Worm (Caenorhabditis elegans) whole organism, dauer: ENCODE measurements around the gene C53A5.13.

Experiments
- unc-62 ChIP-seq: sonication (generic microtip); optimal IDR thresholded peaks from 2 replicates; lab custom pipeline; 2017; ENCODE audit warnings: missing biosample characterization, missing genetic modification reagents, missing genetic modification characterization

C53A5.13 gene

DNA sequence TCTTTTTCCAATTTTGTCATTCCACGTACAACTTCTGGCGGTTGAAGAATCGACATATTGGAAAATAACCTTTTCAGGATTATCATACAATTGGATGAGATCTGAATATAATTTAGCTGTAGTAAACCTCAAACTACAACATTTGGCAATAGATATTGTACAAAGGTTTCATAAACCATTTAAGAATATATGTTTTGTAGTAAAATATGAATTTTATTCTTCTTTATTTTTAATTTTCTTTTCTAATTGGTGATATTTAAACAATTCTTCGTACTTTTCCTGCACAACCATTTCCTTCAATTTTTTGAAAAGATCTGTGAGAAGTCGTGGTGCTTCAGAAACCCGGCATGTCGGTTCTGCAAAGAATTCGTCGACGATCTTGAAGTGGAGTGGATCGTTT, 25.7 kb upstream of the C53A5.13 start, which contains the start of gene C53A5.17:
Gene C53A5.17 (minus strand): TSS at position 101 of the 400 bp plus-strand sequence.
- TF ChIP-seq unc-62, result no peak

DNA sequence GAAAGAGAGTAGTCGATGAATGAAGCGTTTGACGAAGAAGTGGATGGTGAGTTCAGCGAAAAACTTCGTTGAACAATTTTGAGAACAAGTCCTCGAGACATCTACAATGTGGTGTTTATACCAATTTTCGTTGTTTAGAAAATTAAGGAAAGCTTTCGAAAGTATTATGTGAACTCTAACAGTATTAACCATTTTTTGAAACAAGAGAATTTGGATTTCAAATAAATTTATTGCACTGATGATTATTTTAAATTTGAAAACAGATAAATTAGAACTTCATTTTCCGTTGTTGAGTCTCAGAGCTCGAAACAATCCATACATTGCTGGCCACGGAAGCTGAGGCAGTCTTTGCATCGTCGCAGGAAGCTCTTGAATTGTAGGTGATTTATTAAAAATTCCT, 24.2 kb upstream of the C53A5.13 start, which contains the start of gene C53A5.16:
Gene C53A5.16 (minus strand): TSS at position 101 of the 400 bp plus-strand sequence.
- no peak for TF ChIP-seq unc-62

DNA sequence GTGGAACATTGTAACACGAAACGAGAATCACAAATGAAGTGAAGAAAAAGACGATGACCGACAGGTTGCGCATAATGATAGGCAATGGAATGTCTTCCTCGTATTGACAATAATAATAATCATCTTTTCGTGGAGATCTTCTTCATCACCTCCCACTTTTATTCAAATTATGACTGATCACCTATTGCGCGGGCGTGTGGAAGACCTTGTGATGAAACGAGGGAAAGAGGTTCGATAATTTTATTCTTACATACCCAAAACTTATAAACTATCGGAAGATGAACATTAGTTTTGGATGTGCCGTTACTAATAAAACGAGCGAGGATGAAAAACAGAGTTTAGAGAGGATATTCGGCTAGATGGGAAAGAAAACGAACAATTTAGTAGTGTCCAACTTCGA, 23.6 kb upstream of the C53A5.13 start, which contains the start of gene C53A5.2:
Gene C53A5.2 (minus strand): TSS at position 101 of the 400 bp plus-strand sequence.
- no peak for TF ChIP-seq unc-62

DNA sequence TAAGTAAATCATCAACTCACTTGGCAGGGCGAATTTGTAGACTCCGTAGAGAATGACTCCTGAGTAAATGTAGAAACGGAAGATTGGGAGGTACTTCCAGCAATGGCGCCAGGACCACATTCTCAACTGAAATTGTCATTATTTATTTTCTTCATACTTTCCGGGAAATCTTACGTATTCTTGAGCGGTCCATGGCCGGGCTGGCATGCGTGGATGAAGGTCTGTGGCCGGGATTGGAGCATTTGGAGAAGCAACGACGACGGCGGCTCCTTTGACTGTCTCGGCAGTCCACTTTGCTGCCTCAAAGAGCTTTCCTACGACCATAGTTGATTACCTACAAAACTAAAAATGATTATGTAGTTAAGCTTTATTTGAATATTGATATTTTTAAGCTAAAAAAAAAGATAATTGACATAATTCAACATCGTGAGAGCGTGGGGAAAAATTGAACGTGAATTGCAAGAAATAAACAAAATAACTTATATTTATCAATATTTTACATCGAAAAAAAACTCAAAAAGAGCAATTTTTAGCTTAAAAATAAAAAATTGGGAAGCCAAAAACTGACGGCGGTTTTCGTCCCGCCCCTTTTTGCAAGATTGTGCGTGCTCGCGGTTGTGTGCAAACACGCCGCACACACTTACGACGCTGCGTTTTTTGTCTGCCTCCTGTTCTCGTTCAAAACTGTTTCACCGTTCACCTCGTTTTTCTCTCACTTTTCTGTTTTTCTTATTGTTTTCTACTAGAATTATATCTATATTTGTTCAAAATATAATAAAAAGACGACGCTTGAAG, 22.7 kb upstream of the C53A5.13 start, which contains the start of gene ril-1:
Gene ril-1 (minus strand): TSS at position 342 of the 795 bp plus-strand sequence.
- TF ChIP-seq unc-62, result no peak

DNA sequence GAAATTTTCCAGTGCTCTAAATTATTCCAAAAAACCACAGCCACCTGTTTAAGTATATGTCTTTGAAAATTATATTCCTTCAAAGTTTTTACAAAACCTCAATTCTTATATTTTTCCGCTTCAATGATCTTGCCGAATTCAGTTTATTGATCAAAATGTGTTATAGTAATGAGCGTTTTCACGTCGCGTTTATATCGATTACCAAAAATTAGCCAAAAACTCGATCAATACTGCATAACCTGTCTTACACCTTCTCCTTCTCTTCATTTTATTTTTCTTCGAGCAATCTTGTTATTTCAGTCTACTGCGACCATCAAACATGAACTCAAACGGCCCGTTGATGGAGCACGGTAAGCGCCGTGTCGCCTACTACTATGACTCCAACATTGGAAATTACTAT, 21.6 kb upstream of the C53A5.13 start, which contains the start of gene hda-1:
Gene hda-1 (plus strand): TSS at position 301 of the 400 bp plus-strand sequence.
- no peak for TF ChIP-seq unc-62

DNA sequence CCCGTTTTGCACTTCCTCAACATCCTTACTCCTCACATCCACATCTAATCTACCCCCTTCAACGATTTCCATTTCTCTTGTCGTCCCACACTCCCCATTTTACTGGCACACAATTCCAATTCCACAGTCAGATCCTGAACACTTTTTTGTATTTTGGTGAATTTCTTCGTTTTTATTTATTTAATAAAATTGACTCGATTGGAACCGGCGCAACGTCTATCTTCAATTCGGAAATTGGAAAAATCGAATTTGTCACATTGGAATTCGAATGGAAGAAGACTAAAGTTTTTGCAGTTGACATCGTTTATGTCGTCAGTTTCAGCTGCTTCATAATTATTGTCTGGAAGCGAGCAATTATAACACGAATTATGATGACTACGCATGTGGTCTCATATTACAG, 19.5 kb upstream of the C53A5.13 start:
- no peak for TF ChIP-seq unc-62

DNA sequence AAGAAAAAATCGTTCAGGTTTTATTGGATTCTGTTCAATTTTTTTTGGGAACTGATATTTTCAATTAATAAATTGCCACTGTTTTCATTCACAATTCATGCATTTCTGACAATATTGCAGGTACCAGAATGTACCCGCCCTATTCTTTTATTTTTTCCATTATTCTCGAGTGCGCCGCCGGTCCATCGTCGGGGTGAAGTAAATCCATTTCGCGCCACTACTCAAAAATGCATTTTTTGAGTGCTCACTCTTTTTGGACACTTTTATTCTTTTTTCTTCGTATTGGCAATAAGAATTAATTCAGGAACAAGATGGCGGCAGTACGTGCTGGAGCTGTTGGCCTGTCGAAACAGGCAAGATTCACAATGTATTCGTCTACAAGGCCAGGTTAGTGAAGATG, 15.9 kb upstream of the C53A5.13 start, which contains the start of gene kcnl-4:
Gene kcnl-4 (plus strand): TSS at position 301 of the 400 bp plus-strand sequence.
- TF ChIP-seq unc-62, result no peak

DNA sequence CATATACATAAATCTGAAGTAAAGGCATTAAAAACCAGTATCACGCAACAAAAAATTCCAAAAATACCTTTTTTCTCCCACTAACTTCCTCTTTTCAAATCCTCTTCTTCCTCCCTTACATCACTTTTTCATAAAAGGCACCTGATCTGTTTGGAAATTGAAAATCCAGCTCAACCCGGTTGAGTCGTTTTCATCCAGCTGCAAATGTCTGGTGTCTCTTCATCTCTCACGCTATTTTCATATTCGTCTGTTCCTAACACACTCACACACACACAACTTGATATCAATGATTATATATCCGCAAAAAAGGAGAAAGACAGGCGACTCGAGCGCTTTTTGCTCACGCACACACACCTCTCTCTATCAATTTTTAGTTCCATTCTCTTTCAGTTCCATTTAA, 14.3 kb upstream of the C53A5.13 start:
- no peak for TF ChIP-seq unc-62

DNA sequence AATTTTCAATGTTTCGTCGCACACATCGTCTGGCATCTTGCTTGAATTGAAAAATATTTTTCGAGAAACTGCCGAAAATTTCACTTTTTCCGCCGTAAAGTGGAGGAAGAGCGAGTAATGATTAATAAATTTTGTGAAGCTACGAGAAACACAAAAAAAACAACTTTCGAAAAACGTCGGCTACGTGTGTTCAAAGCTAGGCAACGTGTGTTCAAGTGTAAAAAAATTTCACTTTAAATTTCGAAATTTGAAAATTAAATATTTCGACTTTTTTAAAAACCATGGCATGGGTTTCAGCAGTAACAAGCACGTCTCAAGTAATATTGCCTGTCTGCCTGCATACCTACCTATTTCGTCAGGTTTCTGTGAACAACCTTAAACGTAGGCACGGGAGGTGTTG, 10.4 kb upstream of the C53A5.13 start, which contains the start of gene tag-191:
Gene tag-191 (minus strand): TSS at position 101 of the 400 bp plus-strand sequence.
- no peak for TF ChIP-seq unc-62

DNA sequence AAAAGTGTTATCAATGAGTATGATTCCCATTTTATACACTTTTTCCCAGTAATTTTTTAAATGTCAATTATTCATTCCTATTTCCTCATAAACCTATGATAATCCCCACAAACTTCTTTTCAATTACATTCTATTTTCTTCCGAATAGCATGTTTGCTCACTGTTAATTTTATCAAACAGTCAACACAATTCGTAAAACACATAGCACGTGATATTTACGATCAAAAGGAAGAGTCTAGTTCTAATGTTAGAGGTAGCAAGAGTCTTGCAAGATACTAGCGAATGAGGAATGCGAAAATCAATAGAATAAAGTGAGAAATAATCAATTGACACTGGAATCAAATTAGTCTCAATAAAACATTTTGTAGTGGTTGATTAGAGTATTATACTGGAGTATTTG, 7.3 kb upstream of the C53A5.13 start:
- no peak for TF ChIP-seq unc-62

DNA sequence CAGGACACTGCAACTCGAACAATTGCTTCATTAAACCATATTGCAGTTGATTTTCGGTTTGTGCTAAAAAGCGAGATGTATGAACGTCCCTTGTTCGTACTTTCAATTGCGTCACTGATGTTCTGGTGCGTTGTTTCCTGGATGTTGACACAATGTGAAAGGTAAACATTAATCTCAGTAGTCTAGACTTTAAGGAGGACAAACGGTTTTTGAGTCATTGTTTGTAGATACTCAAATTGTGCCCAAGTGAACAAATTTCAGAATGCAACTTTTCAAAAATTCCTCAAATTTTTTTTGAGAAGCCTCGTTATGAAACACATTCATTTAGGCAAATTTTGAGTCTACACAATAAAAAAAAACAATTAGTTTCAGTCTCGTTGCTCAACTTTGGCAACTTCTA, 5.7 kb upstream of the C53A5.13 start:
- TF ChIP-seq unc-62, result no peak

DNA sequence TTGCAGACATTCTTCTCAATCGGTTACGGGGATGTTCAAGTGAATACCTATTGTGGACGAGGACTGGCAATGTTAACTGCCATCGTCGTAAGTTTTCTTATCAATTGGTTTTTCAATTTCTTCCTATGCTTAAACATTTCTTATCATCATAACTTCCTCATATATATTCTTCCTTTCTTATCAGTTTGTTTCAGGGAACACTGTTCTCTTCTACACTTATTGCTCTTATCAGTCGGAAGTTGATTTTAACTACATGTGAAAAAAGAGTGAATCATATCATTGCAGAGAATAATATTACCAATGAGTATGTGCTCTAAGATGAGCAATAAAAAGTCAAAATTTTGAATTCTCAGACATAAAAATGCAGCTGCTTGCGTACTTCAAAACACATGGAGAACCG, 4.5 kb upstream of the C53A5.13 start:
- TF ChIP-seq unc-62, result no peak

DNA sequence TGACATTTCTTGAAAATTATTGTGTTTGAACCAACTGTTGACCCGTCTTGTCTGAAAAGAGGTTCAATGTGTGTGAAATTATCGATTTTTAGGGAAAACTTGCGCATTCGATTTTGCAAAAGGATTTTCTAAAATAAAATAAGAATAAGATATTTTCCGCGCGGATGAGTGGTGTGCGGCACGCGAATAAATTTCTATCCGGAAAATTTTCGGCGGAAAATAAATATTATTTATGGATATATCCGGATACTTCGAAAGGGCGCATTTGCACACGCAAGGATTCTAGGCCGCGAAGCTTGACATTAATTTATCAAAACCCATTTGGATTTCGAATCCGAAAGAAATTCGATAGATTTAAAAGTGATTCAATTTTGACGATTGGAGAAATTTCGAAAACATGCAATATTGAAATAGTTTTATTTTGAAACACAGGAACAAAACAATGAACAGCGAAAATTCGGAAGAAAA, 819 bp upstream of the C53A5.13 start, which contains the start of gene rike-1:
Gene rike-1 (minus strand): TSS at position 51 of the 468 bp plus-strand sequence.
- no peak for TF ChIP-seq unc-62

DNA sequence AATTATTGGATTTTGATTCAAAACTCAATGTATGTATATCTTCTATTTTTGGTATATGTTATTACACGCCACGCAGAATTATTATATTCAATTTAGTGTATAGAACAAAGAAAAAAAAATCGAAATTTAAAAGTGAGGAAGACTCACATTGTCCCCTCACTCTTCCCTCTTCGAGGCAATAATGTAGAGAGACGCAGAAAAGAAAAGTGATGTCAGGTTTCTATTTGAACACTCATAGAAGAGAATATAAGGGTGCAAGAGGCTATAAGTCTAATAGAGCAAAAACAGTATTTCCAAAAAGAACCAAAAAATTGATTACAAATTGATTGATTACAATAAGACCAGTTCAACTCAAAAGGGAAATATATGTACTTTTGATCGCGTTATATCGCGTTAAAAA, 1.8 kb downstream of the C53A5.13 start:
- TF ChIP-seq unc-62, result no peak

DNA sequence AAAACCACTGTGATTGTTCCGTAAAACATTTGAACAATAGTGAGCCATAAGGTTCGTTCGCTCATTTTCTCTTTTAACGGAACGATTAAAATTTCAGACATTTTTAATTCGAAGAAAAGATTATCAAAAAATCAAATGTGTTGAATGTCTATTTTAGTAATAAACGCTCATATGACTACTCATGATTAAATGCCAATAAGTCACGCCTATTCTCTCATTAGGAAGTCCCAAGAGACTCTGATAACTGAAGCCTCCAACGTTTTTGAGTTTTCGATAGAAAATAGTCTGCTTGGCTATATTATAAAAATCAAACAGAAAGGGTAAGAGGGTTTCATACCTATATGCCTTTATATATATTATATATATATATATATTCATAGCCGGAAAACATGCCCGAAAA, 9.5 kb downstream of the C53A5.13 start, which contains the start of gene srg-47:
Gene srg-47 (minus strand): TSS at position 101 of the 400 bp plus-strand sequence.
- TF ChIP-seq unc-62, result no peak

DNA sequence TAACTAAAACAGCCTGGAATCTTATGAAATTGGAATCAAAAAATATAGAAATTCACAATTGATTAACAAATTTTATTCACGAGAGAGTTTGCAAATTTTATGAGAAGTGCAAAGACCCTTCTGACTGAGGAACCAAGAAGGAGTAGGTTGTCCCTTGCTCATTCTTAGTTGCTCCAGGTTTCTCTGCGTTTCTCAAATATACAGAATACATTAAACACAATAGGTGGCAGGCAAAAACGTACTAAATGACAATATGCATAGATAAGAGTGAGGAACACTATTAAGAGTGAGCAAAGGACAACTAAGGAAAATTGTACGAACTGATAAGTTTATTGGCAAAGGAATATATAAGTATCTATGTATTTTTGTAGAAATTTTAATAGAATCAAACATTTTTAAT, 12.1 kb downstream of the C53A5.13 start, which contains the start of gene C53A5.9:
Gene C53A5.9 (minus strand): TSS at position 101 of the 400 bp plus-strand sequence.
- TF ChIP-seq unc-62, result no peak

DNA sequence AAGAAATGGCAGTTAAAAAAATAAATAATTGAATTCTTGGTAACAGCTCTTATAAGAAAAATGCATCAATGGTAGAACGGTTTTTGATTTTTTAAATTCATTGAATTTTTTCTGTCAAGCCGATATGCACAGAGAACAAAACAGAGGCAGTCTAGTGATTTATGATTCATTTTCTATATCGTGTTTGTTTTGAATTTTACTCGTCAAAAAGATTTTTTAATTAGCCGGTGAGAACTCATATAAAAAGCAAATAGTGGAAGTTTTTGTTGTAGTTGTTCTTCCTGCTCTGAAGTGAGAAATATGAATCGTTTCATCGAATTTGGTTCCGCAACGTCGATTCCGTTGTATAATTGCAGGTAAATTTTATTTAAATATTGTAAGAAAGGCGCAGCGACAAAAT, 12.6 kb downstream of the C53A5.13 start, which contains the start of gene srt-32:
Gene srt-32 (plus strand): TSS at position 301 of the 400 bp plus-strand sequence.
- TF ChIP-seq unc-62, result no peak
